Worm (Caenorhabditis elegans): Measurements from ENCODE around the gene srz-95.

- TF ChIP-seq snpc-3.4 (tag; optimal IDR thresholded peaks at IDR 0.05) = no peak
- no peak for TF ChIP-seq attf-3 (GFP tag; conservative IDR thresholded peaks at IDR 0.05)
- no peak for TF ChIP-seq F23B12.7 (tag; optimal IDR thresholded peaks at IDR 0.05; ENCODE audit: insufficient read depth)
- TF ChIP-seq pha-4 (tag; optimal IDR thresholded peaks at IDR 0.05) = no peak
- no peak for TF ChIP-seq sea-2 (GFP tag; IDR thresholded peaks at IDR 0.05)
- no peak for TF ChIP-seq attf-5 (GFP tag; optimal IDR thresholded peaks at IDR 0.05)
- TF ChIP-seq F55B11.4 (tag; optimal IDR thresholded peaks at IDR 0.05; ENCODE audit: borderline replicate concordance, insufficient read depth) = no peak
- TF ChIP-seq F57A8.1 (GFP tag; optimal IDR thresholded peaks at IDR 0.05) = no peak
- TF ChIP-seq unc-130 (GFP tag; optimal IDR thresholded peaks at IDR 0.05) = no peak
- TF ChIP-seq lsy-27 (tag; optimal IDR thresholded peaks at IDR 0.05; ENCODE audit: borderline replicate concordance, insufficient read depth) = no peak
- no peak for TF ChIP-seq F33H1.4 (GFP tag; IDR thresholded peaks at IDR 0.05)
- no peak for TF ChIP-seq F37B4.10 (GFP tag; IDR thresholded peaks at IDR 0.05)
- TF ChIP-seq nfya-1 (tag; optimal IDR thresholded peaks at IDR 0.05; ENCODE audit: borderline replicate concordance, insufficient read depth) = no peak
Measured at ce11 chrV:16958975-16959374, 32.9 kb upstream of the srz-95 start.
